Worm (Caenorhabditis elegans) whole organism, L3 larva: ENCODE measurements around the gene C17F4.7.

Experiments
- ZK546.5 ChIP-seq: sonication (generic microtip); optimal IDR thresholded peaks from 2 replicates; lab custom pipeline; 2017; ENCODE audit warnings: missing biosample characterization, missing genetic modification characterization
- aly-2 ChIP-seq: fragments of 150-350 bp; optimal IDR thresholded peaks from 2 replicates; lab custom pipeline; 2014; ENCODE audit warnings: missing biosample characterization, missing genetic modification characterization
- ama-1 ChIP-seq: fragments of 150-350 bp; optimal IDR thresholded peaks from 2 replicates; lab custom pipeline; 2018
- ceh-16 ChIP-seq: sonication (generic microtip); optimal IDR thresholded peaks from 2 replicates; lab custom pipeline; 2017; ENCODE audit warnings: missing biosample characterization, missing genetic modification characterization
- ceh-28 ChIP-seq: fragments of 150-350 bp; optimal IDR thresholded peaks from 2 replicates; lab custom pipeline; 2014; ENCODE audit warnings: missing biosample characterization, missing genetic modification reagents, missing genetic modification characterization
- ceh-82 ChIP-seq: fragments of 150-350 bp; optimal IDR thresholded peaks from 2 replicates; lab custom pipeline; 2014; ENCODE audit warnings: missing biosample characterization, missing genetic modification characterization
- daf-12 ChIP-seq: fragments of 150-350 bp; optimal IDR thresholded peaks from 2 replicates; lab custom pipeline; 2014; ENCODE audit warnings: missing biosample characterization, missing genetic modification reagents, missing genetic modification characterization
- egl-27 ChIP-seq: sonication (generic microtip); optimal IDR thresholded peaks from 4 replicates; lab custom pipeline; 2017; ENCODE audit warnings: missing biosample characterization, missing genetic modification reagents, missing genetic modification characterization
- egl-5 ChIP-seq: fragments of 150-350 bp; optimal IDR thresholded peaks from 2 replicates; lab custom pipeline; 2017; ENCODE audit warnings: missing biosample characterization, missing genetic modification reagents, missing genetic modification characterization, inconsistent platforms
- elt-2 ChIP-seq: sonication (generic microtip); optimal IDR thresholded peaks from 2 replicates; lab custom pipeline; 2016; ENCODE audit warnings: missing genetic modification reagents, mild to moderate bottlenecking, missing genetic modification characterization, missing compliant biosample characterization
- elt-3 ChIP-seq, 3 experiments: fragments of 150-350 bp in 1 of 3; sonication (generic microtip) in 2 of 3; optimal IDR thresholded peaks; 2 replicates in 2 of 3; 4 replicates in 1 of 3; lab custom pipeline; 2014 to 2017; ENCODE audit warnings: missing biosample characterization in 3 of 3, missing genetic modification characterization in 3 of 3
- eor-1 ChIP-seq, 2 experiments: fragments of 150-350 bp; optimal IDR thresholded peaks; 2 replicates each; lab custom pipeline; 2014 to 2018; ENCODE audit warnings: missing biosample characterization in 2 of 2, missing genetic modification characterization in 2 of 2
- fkh-10 ChIP-seq: sonication (generic microtip); optimal IDR thresholded peaks from 2 replicates; lab custom pipeline; 2017; ENCODE audit warnings: missing biosample characterization, missing genetic modification reagents, missing genetic modification characterization
- fkh-2 ChIP-seq: fragments of 150-350 bp; optimal IDR thresholded peaks from 2 replicates; lab custom pipeline; 2014; ENCODE audit warnings: missing biosample characterization, missing genetic modification reagents, missing genetic modification characterization
- fos-1 ChIP-seq: fragments of 150-350 bp; optimal IDR thresholded peaks from 2 replicates; lab custom pipeline; 2014; ENCODE audit warnings: missing biosample characterization, missing genetic modification characterization
- hmg-11 ChIP-seq: sonication (generic microtip); optimal IDR thresholded peaks from 2 replicates; lab custom pipeline; 2016; ENCODE audit warnings: missing genetic modification characterization, missing compliant biosample characterization
- lin-15B ChIP-seq: fragments of 150-350 bp; optimal IDR thresholded peaks from 2 replicates; lab custom pipeline; 2014; ENCODE audit warnings: missing biosample characterization, missing genetic modification characterization
- lin-39 ChIP-seq: fragments of 150-350 bp; optimal IDR thresholded peaks from 2 replicates; lab custom pipeline; 2018; ENCODE audit warnings: missing biosample characterization, missing genetic modification reagents, missing genetic modification characterization
- lsy-12 ChIP-seq: sonication (generic microtip); optimal IDR thresholded peaks from 2 replicates; lab custom pipeline; 2016; ENCODE audit warnings: mild to moderate bottlenecking, missing genetic modification characterization, missing compliant biosample characterization
- mdl-1 ChIP-seq: fragments of 150-350 bp; optimal IDR thresholded peaks from 2 replicates; lab custom pipeline; 2014; ENCODE audit warnings: missing biosample characterization, missing genetic modification characterization
- mml-1 ChIP-seq: fragments of 150-350 bp; sonication (generic microtip); optimal IDR thresholded peaks from 3 replicates; lab custom pipeline; 2014; ENCODE audit warnings: missing biosample characterization, missing genetic modification characterization
- nfya-1 ChIP-seq: sonication (generic microtip); optimal IDR thresholded peaks from 2 replicates; lab custom pipeline; 2017; ENCODE audit warnings: missing genetic modification characterization, mild to moderate bottlenecking, missing compliant biosample characterization, antibody characterized with exemption, moderate library complexity; ENCODE audit not compliant: insufficient read depth
- nhr-12 ChIP-seq: fragments of 150-350 bp; optimal IDR thresholded peaks from 2 replicates; lab custom pipeline; 2014; ENCODE audit warnings: missing biosample characterization, missing genetic modification characterization
- nhr-23 ChIP-seq: fragments of 150-350 bp; optimal IDR thresholded peaks from 2 replicates; lab custom pipeline; 2014; ENCODE audit warnings: missing biosample characterization, missing genetic modification reagents, missing genetic modification characterization
- nhr-237 ChIP-seq: fragments of 150-350 bp; optimal IDR thresholded peaks from 2 replicates; lab custom pipeline; 2014; ENCODE audit warnings: missing biosample characterization, missing genetic modification characterization
- nhr-43 ChIP-seq: sonication (generic microtip); optimal IDR thresholded peaks from 2 replicates; lab custom pipeline; 2016; ENCODE audit warnings: mild to moderate bottlenecking, missing genetic modification characterization, missing compliant biosample characterization; ENCODE audit not compliant: poor library complexity, severe bottlenecking
- nhr-77 ChIP-seq: fragments of 150-350 bp; optimal IDR thresholded peaks from 2 replicates; lab custom pipeline; 2014; ENCODE audit warnings: missing biosample characterization, missing genetic modification characterization
- pha-4 ChIP-seq: fragments of 150-350 bp; optimal IDR thresholded peaks from 2 replicates; lab custom pipeline; 2014; ENCODE audit warnings: missing biosample characterization, missing genetic modification reagents, missing genetic modification characterization
- pqm-1 ChIP-seq: fragments of 150-350 bp; optimal IDR thresholded peaks from 2 replicates; lab custom pipeline; 2017; ENCODE audit warnings: missing biosample characterization, missing genetic modification characterization, inconsistent platforms
- skn-1 ChIP-seq: fragments of 150-350 bp; optimal IDR thresholded peaks from 2 replicates; lab custom pipeline; 2014; ENCODE audit warnings: missing biosample characterization, missing genetic modification characterization
- tbx-2 ChIP-seq: sonication (generic microtip); optimal IDR thresholded peaks from 2 replicates; lab custom pipeline; 2016; ENCODE audit warnings: mild to moderate bottlenecking, missing genetic modification characterization, missing compliant biosample characterization
- unc-62 ChIP-seq: fragments of 150-350 bp; sonication (generic microtip); optimal IDR thresholded peaks from 4 replicates; lab custom pipeline; 2014; ENCODE audit warnings: missing biosample characterization, missing genetic modification reagents, missing genetic modification characterization
- zag-1 ChIP-seq: fragments of 150-350 bp; optimal IDR thresholded peaks from 2 replicates; lab custom pipeline; 2014; ENCODE audit warnings: missing biosample characterization, missing genetic modification characterization
- ztf-11 ChIP-seq: fragments of 150-350 bp; optimal IDR thresholded peaks from 2 replicates; lab custom pipeline; 2014; ENCODE audit warnings: missing biosample characterization, missing genetic modification characterization

C17F4.7 gene

ce11 chrII:3244758-3245157, 1.1 kb downstream of the C17F4.7 start:
- TF ChIP-seq ceh-28 (tag; lab: Kevin White, UChicago) (no peak), hmg-11 (tag; lab: Kevin White, UChicago) (no peak), fos-1 (tag; lab: Kevin White, UChicago) (peak; percentile 9), nhr-77 (tag; lab: Kevin White, UChicago) (peak; percentile 54), elt-2 (peak; percentile 50)

ce11 chrII:3244070-3244469, 1.7 kb downstream of the C17F4.7 start, which contains the start of gene C17F4.12:
TSS of gene C17F4.12 (minus strand) at chrII:3244170.
- no peak for TF ChIP-seq elt-2
- no peak for TF ChIP-seq tbx-2 (tag; lab: Kevin White, UChicago)
- no peak for TF ChIP-seq hmg-11 (tag; lab: Kevin White, UChicago)
- TF ChIP-seq nhr-43 (tag; lab: Kevin White, UChicago): no peak
- TF ChIP-seq nhr-23 (tag; lab: Kevin White, UChicago): no peak
- TF ChIP-seq ceh-28 (tag; lab: Kevin White, UChicago): no peak
- no peak for TF ChIP-seq daf-12
- no peak for TF ChIP-seq nhr-237
- TF ChIP-seq fos-1 (tag; lab: Kevin White, UChicago): no peak
- no peak for TF ChIP-seq eor-1 (tag; optimal IDR thresholded peaks at IDR 0.05; lab: Kevin White, UChicago)
- no peak for TF ChIP-seq aly-2 (tag; lab: Kevin White, UChicago)

ce11 chrII:3241842-3242241, 4.0 kb downstream of the C17F4.7 start:
- TF ChIP-seq mml-1 (tag; lab: Kevin White, UChicago) (no peak), pha-4 (tag; lab: Kevin White, UChicago) (no peak), elt-3 (tag; optimal IDR thresholded peaks at IDR 0.05; lab: Kevin White, UChicago) (peak in 1 of 3 experiments; percentile 27), ceh-16 (tag; lab: Kevin White, UChicago) (no peak), eor-1 (tag; optimal IDR thresholded peaks at IDR 0.05; lab: Kevin White, UChicago) (no peak), nfya-1 (tag; lab: Kevin White, UChicago) (no peak), unc-62 (GFP tag; lab: Kevin White, UChicago) (no peak), egl-27 (tag; lab: Kevin White, UChicago) (no peak), ZK546.5 (tag; lab: Kevin White, UChicago) (no peak), zag-1 (tag; lab: Kevin White, UChicago) (no peak), fkh-10 (no peak), nhr-23 (tag; lab: Kevin White, UChicago) (peak; percentile 35), egl-5 (no peak), lin-39 (tag; lab: Kevin White, UChicago) (no peak), fkh-2 (tag; lab: Kevin White, UChicago) (no peak), ama-1 (lab: Kevin White, UChicago) (no peak), ztf-11 (tag; lab: Kevin White, UChicago) (no peak)

ce11 chrII:3240207-3240606, 5.6 kb downstream of the C17F4.7 start, which contains the start of gene C17F4.3:
TSS of gene C17F4.3 (plus strand) at chrII:3240507.
- TF ChIP-seq tbx-2 (tag; lab: Kevin White, UChicago) (no peak), lin-15B (tag; lab: Kevin White, UChicago) (no peak), nhr-77 (tag; lab: Kevin White, UChicago) (no peak), lsy-12 (tag; lab: Kevin White, UChicago) (no peak), mdl-1 (tag; lab: Kevin White, UChicago) (no peak), pqm-1 (tag; lab: Kevin White, UChicago) (no peak), nhr-23 (tag; lab: Kevin White, UChicago) (no peak), nhr-12 (tag; lab: Kevin White, UChicago) (no peak), skn-1 (tag; lab: Kevin White, UChicago) (no peak), ceh-82 (tag; lab: Kevin White, UChicago) (no peak)

ce11 chrII:3237038-3237521, 8.7 kb downstream of the C17F4.7 start, which contains the start of the genes srz-67 and C17F4.11:
TSS of gene srz-67 (minus strand) at chrII:3237138.
TSS of gene C17F4.11 (plus strand) at chrII:3237471.
- TF ChIP-seq pqm-1 (tag; lab: Kevin White, UChicago) (no peak), fkh-2 (tag; lab: Kevin White, UChicago) (no peak), egl-5 (no peak), nhr-12 (tag; lab: Kevin White, UChicago) (no peak)
- TF ChIP-seq, all 47 proteins: peak for 0
